Worm (Caenorhabditis elegans): ENCODE measurements around the gene skr-19.

- no peak for TF ChIP-seq sdc-2 (tag; optimal IDR thresholded peaks at IDR 0.05)
- no peak for TF ChIP-seq pqm-1 (tag; optimal IDR thresholded peaks at IDR 0.05)
- TF ChIP-seq nfya-1 (tag; optimal IDR thresholded peaks at IDR 0.05) = no peak
- TF ChIP-seq che-1 (tag; optimal IDR thresholded peaks at IDR 0.05) = no peak
- no peak for TF ChIP-seq ama-1 (optimal IDR thresholded peaks at IDR 0.05)
- TF ChIP-seq ceh-18 (tag; optimal IDR thresholded peaks at IDR 0.05) = no peak
- no peak for TF ChIP-seq pat-9 (tag; optimal IDR thresholded peaks at IDR 0.05)
- no peak for TF ChIP-seq Y22D7AL.16 (tag; optimal IDR thresholded peaks at IDR 0.05)
- TF ChIP-seq dve-1 (tag; optimal IDR thresholded peaks at IDR 0.05) = no peak
- no peak for TF ChIP-seq zip-5 (tag; optimal IDR thresholded peaks at IDR 0.05)
Observed at ce11 chrX:13189861-13190260, 34.6 kb downstream of the skr-19 start, which contains the start of gene cwp-5.

Data from whole organism, late embryonic.